Worm (Caenorhabditis elegans) whole organism, L3 larva: ENCODE data around the gene fkh-5.
A peak's percentile ranks its signal among the peaks of the same experiment; 100 is the strongest.

ENCODE experiments used
- R02D3.7 ChIP-seq: fragments of 150-350 bp; optimal IDR thresholded peaks from 2 replicates; lab custom pipeline; 2014; ENCODE audit warnings: missing biosample characterization, missing genetic modification characterization
- aly-2 ChIP-seq: fragments of 150-350 bp; optimal IDR thresholded peaks from 2 replicates; lab custom pipeline; 2014; ENCODE audit warnings: missing biosample characterization, missing genetic modification characterization
- ceh-28 ChIP-seq: fragments of 150-350 bp; optimal IDR thresholded peaks from 2 replicates; lab custom pipeline; 2014; ENCODE audit warnings: missing biosample characterization, missing genetic modification reagents, missing genetic modification characterization
- ceh-9 ChIP-seq: sonication (generic microtip); optimal IDR thresholded peaks from 2 replicates; lab custom pipeline; 2018; ENCODE audit warnings: missing biosample characterization, missing genetic modification characterization
- daf-12 ChIP-seq: fragments of 150-350 bp; optimal IDR thresholded peaks from 2 replicates; lab custom pipeline; 2014; ENCODE audit warnings: missing biosample characterization, missing genetic modification reagents, missing genetic modification characterization
- elt-1 ChIP-seq: fragments of 150-350 bp; optimal IDR thresholded peaks from 2 replicates; lab custom pipeline; 2014; ENCODE audit warnings: missing biosample characterization, missing genetic modification characterization
- elt-2 ChIP-seq: sonication (generic microtip); optimal IDR thresholded peaks from 2 replicates; lab custom pipeline; 2016; ENCODE audit warnings: missing genetic modification reagents, mild to moderate bottlenecking, missing genetic modification characterization, missing compliant biosample characterization
- elt-3 ChIP-seq, 3 experiments: fragments of 150-350 bp in 1 of 3; sonication (generic microtip) in 2 of 3; optimal IDR thresholded peaks; 2 replicates in 2 of 3; 4 replicates in 1 of 3; lab custom pipeline; 2014 to 2017; ENCODE audit warnings: missing biosample characterization in 3 of 3, missing genetic modification characterization in 3 of 3
- fkh-10 ChIP-seq: sonication (generic microtip); optimal IDR thresholded peaks from 2 replicates; lab custom pipeline; 2017; ENCODE audit warnings: missing biosample characterization, missing genetic modification reagents, missing genetic modification characterization
- fkh-2 ChIP-seq: fragments of 150-350 bp; optimal IDR thresholded peaks from 2 replicates; lab custom pipeline; 2014; ENCODE audit warnings: missing biosample characterization, missing genetic modification reagents, missing genetic modification characterization
- fos-1 ChIP-seq: fragments of 150-350 bp; optimal IDR thresholded peaks from 2 replicates; lab custom pipeline; 2014; ENCODE audit warnings: missing biosample characterization, missing genetic modification characterization
- jun-1 ChIP-seq: fragments of 150-350 bp; optimal IDR thresholded peaks from 2 replicates; lab custom pipeline; 2014; ENCODE audit warnings: missing biosample characterization, missing genetic modification reagents, missing genetic modification characterization
- lin-15B ChIP-seq: fragments of 150-350 bp; optimal IDR thresholded peaks from 2 replicates; lab custom pipeline; 2014; ENCODE audit warnings: missing biosample characterization, missing genetic modification characterization
- mdl-1 ChIP-seq: fragments of 150-350 bp; optimal IDR thresholded peaks from 2 replicates; lab custom pipeline; 2014; ENCODE audit warnings: missing biosample characterization, missing genetic modification characterization
- mml-1 ChIP-seq: fragments of 150-350 bp; sonication (generic microtip); optimal IDR thresholded peaks from 3 replicates; lab custom pipeline; 2014; ENCODE audit warnings: missing biosample characterization, missing genetic modification characterization
- nfya-1 ChIP-seq: sonication (generic microtip); optimal IDR thresholded peaks from 2 replicates; lab custom pipeline; 2017; ENCODE audit warnings: missing genetic modification characterization, mild to moderate bottlenecking, missing compliant biosample characterization, antibody characterized with exemption, moderate library complexity; ENCODE audit not compliant: insufficient read depth
- nhr-11 ChIP-seq: fragments of 150-350 bp; optimal IDR thresholded peaks from 2 replicates; lab custom pipeline; 2014; ENCODE audit warnings: missing biosample characterization, missing genetic modification characterization
- nhr-12 ChIP-seq: fragments of 150-350 bp; optimal IDR thresholded peaks from 2 replicates; lab custom pipeline; 2014; ENCODE audit warnings: missing biosample characterization, missing genetic modification characterization
- nhr-25 ChIP-seq: sonication (generic microtip); optimal IDR thresholded peaks from 2 replicates; lab custom pipeline; 2017; ENCODE audit warnings: missing biosample characterization, missing genetic modification characterization
- nhr-28 ChIP-seq: fragments of 150-350 bp; optimal IDR thresholded peaks from 2 replicates; lab custom pipeline; 2014; ENCODE audit warnings: missing biosample characterization, missing genetic modification characterization
- nhr-43 ChIP-seq: sonication (generic microtip); optimal IDR thresholded peaks from 2 replicates; lab custom pipeline; 2016; ENCODE audit warnings: mild to moderate bottlenecking, missing genetic modification characterization, missing compliant biosample characterization; ENCODE audit not compliant: poor library complexity, severe bottlenecking
- nhr-67 ChIP-seq: fragments of 150-350 bp; optimal IDR thresholded peaks from 2 replicates; lab custom pipeline; 2014; ENCODE audit warnings: missing biosample characterization, missing genetic modification characterization
- nhr-77 ChIP-seq: fragments of 150-350 bp; optimal IDR thresholded peaks from 2 replicates; lab custom pipeline; 2014; ENCODE audit warnings: missing biosample characterization, missing genetic modification characterization
- pqm-1 ChIP-seq: fragments of 150-350 bp; optimal IDR thresholded peaks from 2 replicates; lab custom pipeline; 2017; ENCODE audit warnings: missing biosample characterization, missing genetic modification characterization, inconsistent platforms
- sea-2 ChIP-seq: fragments of 150-350 bp; sonication (generic microtip); optimal IDR thresholded peaks from 4 replicates; lab custom pipeline; 2014; ENCODE audit warnings: missing biosample characterization, missing genetic modification reagents, missing genetic modification characterization
- skn-1 ChIP-seq: fragments of 150-350 bp; optimal IDR thresholded peaks from 2 replicates; lab custom pipeline; 2014; ENCODE audit warnings: missing biosample characterization, missing genetic modification characterization
- snpc-4 ChIP-seq: fragments of 150-350 bp; optimal IDR thresholded peaks from 2 replicates; lab custom pipeline; 2014; ENCODE audit warnings: missing biosample characterization, missing genetic modification characterization
- tbx-2 ChIP-seq: sonication (generic microtip); optimal IDR thresholded peaks from 2 replicates; lab custom pipeline; 2016; ENCODE audit warnings: mild to moderate bottlenecking, missing genetic modification characterization, missing compliant biosample characterization
- unc-39 ChIP-seq: sonication (generic microtip); optimal IDR thresholded peaks from 4 replicates; lab custom pipeline; 2017; ENCODE audit warnings: missing biosample characterization, missing genetic modification characterization
- zag-1 ChIP-seq: fragments of 150-350 bp; optimal IDR thresholded peaks from 2 replicates; lab custom pipeline; 2014; ENCODE audit warnings: missing biosample characterization, missing genetic modification characterization

The fkh-5 gene

ce11 chrIII:4868643-4869042 is 24.2 kb downstream of the fkh-5 start, which contains the start of the genes msd-4 and C35D10.3:
msd-4 (minus strand) TSS chrIII:4868743.
C35D10.3 (plus strand) TSS chrIII:4868921.
- TF ChIP-seq pqm-1 (tag; lab: Kevin White, UChicago), result no peak
- no peak for TF ChIP-seq jun-1 (tag; lab: Kevin White, UChicago)
- no peak for TF ChIP-seq fkh-2
- no peak for TF ChIP-seq ceh-9 (tag; lab: Kevin White, UChicago)
- no peak for TF ChIP-seq nhr-77 (tag; lab: Kevin White, UChicago)
- TF ChIP-seq fos-1, result no peak
- no peak for TF ChIP-seq nhr-43 (tag; lab: Kevin White, UChicago)
- TF ChIP-seq nhr-11 (tag; lab: Kevin White, UChicago), result no peak
- no peak for TF ChIP-seq daf-12 (tag; lab: Kevin White, UChicago)
- no peak for TF ChIP-seq unc-39
- TF ChIP-seq aly-2 (tag; lab: Kevin White, UChicago), result no peak
- TF ChIP-seq ceh-28 (tag; lab: Kevin White, UChicago), result no peak
- no peak for TF ChIP-seq elt-1 (tag; lab: Kevin White, UChicago)
- TF ChIP-seq snpc-4 (tag; lab: Kevin White, UChicago), result no peak
- no peak for TF ChIP-seq nhr-25
- no peak for TF ChIP-seq nhr-12
- TF ChIP-seq R02D3.7, result no peak
- TF ChIP-seq tbx-2 (tag; lab: Kevin White, UChicago), result no peak

- TF ChIP-seq zag-1 (no peak), lin-15B (tag; lab: Kevin White, UChicago) (no peak)
- TF ChIP-seq, all 47 proteins: peak for 0
These were observed 26.0 kb downstream of the fkh-5 start, which contains the start of gene gipc-1 for ce11 chrIII:4870478-4870877. gipc-1 (plus strand) TSS chrIII:4870778.

DNA sequence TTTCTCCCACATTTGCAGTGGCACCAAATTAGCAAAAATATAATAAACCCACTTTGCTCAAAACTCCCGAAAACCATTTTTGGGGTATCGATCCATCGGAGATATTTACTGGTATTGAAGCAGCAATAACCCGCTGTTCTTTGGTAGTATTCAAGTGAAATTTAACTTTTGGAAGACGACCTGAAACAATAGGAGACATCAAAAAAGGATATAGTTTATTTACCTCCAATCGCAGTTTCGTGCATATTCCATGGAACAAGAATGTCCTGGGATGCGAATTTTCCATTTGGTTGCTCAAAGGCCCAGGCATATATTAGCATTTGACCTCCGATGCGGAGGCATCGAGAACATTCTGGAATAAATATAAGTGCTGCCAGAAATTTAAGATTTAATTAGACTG is 28.9 kb downstream of the fkh-5 start:
- TF ChIP-seq elt-3 (tag; optimal IDR thresholded peaks at IDR 0.05; lab: Kevin White, UChicago) (no peak), nhr-43 (tag; lab: Kevin White, UChicago) (no peak), aly-2 (tag; lab: Kevin White, UChicago) (no peak), nhr-12 (no peak), nhr-28 (tag; lab: Kevin White, UChicago) (no peak), sea-2 (no peak)

DNA sequence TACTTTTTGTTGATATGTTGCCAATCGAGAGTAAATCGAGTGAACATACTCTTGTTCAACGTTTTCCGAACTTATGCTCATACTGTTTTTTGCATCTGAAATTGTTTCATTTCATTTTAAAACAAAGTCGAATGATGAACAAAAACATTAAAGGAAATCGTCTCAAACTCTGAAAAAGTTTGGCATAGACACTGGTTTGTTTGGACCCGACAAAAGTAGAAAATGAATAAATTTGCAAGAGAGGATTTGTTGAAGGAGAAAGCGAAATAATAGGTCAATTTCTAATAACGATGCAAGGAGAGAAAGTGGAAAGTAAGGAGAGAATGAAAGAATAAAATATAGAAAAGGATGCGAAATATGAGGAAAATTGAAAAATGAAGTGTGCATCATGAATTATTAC is 30.2 kb downstream of the fkh-5 start, which contains the start of gene C35D10.12:
Gene C35D10.12, minus strand, starts transcription at position 101 of the 400 bp plus-strand sequence.
- TF ChIP-seq jun-1 (tag; lab: Kevin White, UChicago) (no peak), mdl-1 (tag; lab: Kevin White, UChicago) (no peak), aly-2 (tag; lab: Kevin White, UChicago) (no peak), elt-3 (tag; optimal IDR thresholded peaks at IDR 0.05; lab: Kevin White, UChicago) (no peak)

DNA sequence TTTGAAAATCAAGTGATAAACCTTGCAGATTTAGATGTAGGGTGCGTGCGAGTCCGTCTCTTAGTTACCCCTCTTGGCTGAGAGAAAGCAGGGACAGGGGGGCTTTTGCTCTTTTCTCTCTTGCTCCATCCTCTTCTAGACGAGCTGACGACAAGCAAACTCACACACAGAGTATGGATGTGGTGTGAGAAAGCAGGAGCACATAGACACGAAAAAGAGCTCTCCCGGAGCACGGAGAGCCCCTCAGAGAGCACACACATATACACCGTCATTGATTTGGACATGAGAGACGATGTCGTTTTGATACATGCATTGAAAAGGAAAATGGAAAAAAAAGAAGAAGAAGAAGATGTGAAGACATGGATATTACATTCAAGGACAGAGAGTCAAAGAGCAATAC is 31.2 kb downstream of the fkh-5 start:
- TF ChIP-seq fkh-10 (GFP tag; lab: Kevin White, UChicago) (peak; percentile 39), nhr-67 (tag; lab: Kevin White, UChicago) (no peak)

DNA sequence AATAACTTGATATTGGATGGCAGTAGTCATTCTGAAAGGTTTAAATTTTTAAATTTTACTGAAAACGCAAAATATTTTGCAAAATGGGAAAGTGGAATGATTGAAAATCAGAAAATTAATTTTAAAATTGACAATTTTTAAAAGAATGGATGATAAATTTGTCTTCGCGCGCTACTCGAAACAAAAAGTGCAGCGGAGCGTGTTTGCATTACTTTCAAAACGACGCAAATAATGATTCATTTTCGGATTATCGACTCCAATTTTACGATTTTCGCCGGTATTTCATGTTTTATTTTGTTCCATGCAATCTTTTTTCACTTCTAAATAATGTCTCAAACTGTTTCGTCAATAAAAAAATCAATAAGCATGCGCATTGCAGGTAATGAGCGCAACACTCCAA is 33.8 kb downstream of the fkh-5 start, which contains the start of the genes tost-1 and arx-6:
Gene tost-1, minus strand, starts transcription at position 31 of the 400 bp plus-strand sequence.
Gene arx-6, plus strand, starts transcription at position 378 of the 400 bp plus-strand sequence.
- TF ChIP-seq nfya-1 (peak; percentile 47), skn-1 (tag; lab: Kevin White, UChicago) (peak; percentile 27), mml-1 (tag; lab: Kevin White, UChicago) (no peak), elt-1 (tag; lab: Kevin White, UChicago) (no peak), lin-15B (tag; lab: Kevin White, UChicago) (peak; percentile 61), snpc-4 (tag; lab: Kevin White, UChicago) (peak; percentile 29), fkh-10 (GFP tag; lab: Kevin White, UChicago) (no peak), fkh-2 (no peak), unc-39 (no peak), elt-2 (tag; lab: Kevin White, UChicago) (peak; percentile 3)
